Fruit fly (Drosophila melanogaster): ENCODE measurements around the gene serp.

- TF ChIP-seq pan (optimal IDR thresholded peaks at IDR 0.05) (no peak), CG8478 (optimal IDR thresholded peaks at IDR 0.05) (no peak), EcR (GFP tag; optimal IDR thresholded peaks at IDR 0.05) (no peak), usp (GFP tag; optimal IDR thresholded peaks at IDR 0.05) (no peak), psq (optimal IDR thresholded peaks at IDR 0.05) (no peak), Dll (optimal IDR thresholded peaks at IDR 0.05) (no peak)
Observed at dm6 chr3L:19697395-19697978, 10.3 kb downstream of the serp start.
